Fruit fly (Drosophila melanogaster) whole organism, embryonic: ENCODE results near the gene Hs6st.

Experiments
- Atf6 ChIP-seq: fragments of 200-800 bp; sonication (Bioruptor generic); IDR thresholded peaks from 2 replicates; pipeline ENCODE4 v1.3.6; 2022; ENCODE audit warnings: missing biosample characterization, missing genetic modification characterization
- Awh ChIP-seq: fragments of 200-800 bp; sonication (Bioruptor generic); IDR thresholded peaks from 2 replicates; pipeline ENCODE4, ENCODE4 v1.3.6; 2022; ENCODE audit warnings: missing biosample characterization, missing genetic modification characterization
- CG10209 ChIP-seq: fragments of 200-800 bp; sonication (Bioruptor generic); optimal IDR thresholded peaks from 3 replicates; lab custom pipeline; 2017; ENCODE audit warnings: missing biosample characterization, mild to moderate bottlenecking, missing genetic modification characterization, missing genetic modification reagents
- CG10979 ChIP-seq: fragments of 200-800 bp; sonication (Bioruptor generic); optimal IDR thresholded peaks from 2 replicates; lab custom pipeline; 2018; ENCODE audit warnings: missing biosample characterization, mild to moderate bottlenecking, missing genetic modification characterization, moderate library complexity
- CG11398 ChIP-seq: fragments of 200-800 bp; sonication (Bioruptor generic); optimal IDR thresholded peaks from 2 replicates; lab custom pipeline; 2016; ENCODE audit warnings: missing biosample characterization, missing genetic modification characterization
- CG11504 ChIP-seq: fragments of 200-800 bp; sonication (Bioruptor generic); optimal IDR thresholded peaks from 3 replicates; lab custom pipeline; 2019; ENCODE audit warnings: missing biosample characterization, mild to moderate bottlenecking, missing genetic modification characterization, moderate library complexity
- CG12942 ChIP-seq: fragments of 200-800 bp; sonication (Bioruptor generic); optimal IDR thresholded peaks from 3 replicates; lab custom pipeline; 2016; ENCODE audit warnings: missing biosample characterization, missing genetic modification characterization
- CG17568 ChIP-seq: fragments of 200-800 bp; sonication (Bioruptor generic); optimal IDR thresholded peaks from 2 replicates; lab custom pipeline; 2018; ENCODE audit warnings: missing biosample characterization, mild to moderate bottlenecking, missing genetic modification characterization, moderate library complexity
- CG18011 ChIP-seq: fragments of 200-800 bp; sonication (Bioruptor generic); optimal IDR thresholded peaks from 2 replicates; lab custom pipeline; 2017; ENCODE audit warnings: missing biosample characterization, missing genetic modification characterization, mild to moderate bottlenecking, moderate library complexity, missing genotype
- CG18619 ChIP-seq: fragments of 200-800 bp; sonication (Bioruptor generic); optimal IDR thresholded peaks from 3 replicates; lab custom pipeline; 2017; ENCODE audit warnings: missing biosample characterization, mild to moderate bottlenecking, missing genetic modification characterization
- CG2875 ChIP-seq: fragments of 200-800 bp; sonication (Bioruptor generic); optimal IDR thresholded peaks from 2 replicates; lab custom pipeline; 2017; ENCODE audit warnings: missing biosample characterization, mild to moderate bottlenecking, missing genetic modification characterization, missing genetic modification reagents
- CG30020 ChIP-seq: fragments of 200-800 bp; optimal IDR thresholded peaks from 2 replicates; lab custom pipeline; 2019; ENCODE audit warnings: missing biosample characterization, mild to moderate bottlenecking, missing genetic modification characterization, moderate library complexity
- CG32532 ChIP-seq: fragments of 200-800 bp; sonication (Bioruptor generic); IDR thresholded peaks from 2 replicates; pipeline ENCODE4 v1.3.6; 2022; ENCODE audit warnings: missing biosample characterization, missing genetic modification characterization
- CG34422 ChIP-seq: fragments of 200-800 bp; sonication (Bioruptor generic); IDR thresholded peaks from 3 replicates; pipeline ENCODE4 v1.3.6; 2022; ENCODE audit warnings: missing biosample characterization, missing genetic modification characterization
- CG4282 ChIP-seq: fragments of 200-800 bp; sonication (Bioruptor generic); optimal IDR thresholded peaks from 2 replicates; lab custom pipeline; 2016; ENCODE audit warnings: missing biosample characterization, missing genetic modification characterization
- CG6654 ChIP-seq: fragments of 200-800 bp; sonication (Bioruptor generic); optimal IDR thresholded peaks from 2 replicates; lab custom pipeline; 2017; ENCODE audit warnings: missing biosample characterization, mild to moderate bottlenecking, missing genetic modification characterization
- CG7372 ChIP-seq: fragments of 200-800 bp; sonication (Bioruptor generic); IDR thresholded peaks from 2 replicates; pipeline ENCODE4 v1.3.6; 2022; ENCODE audit warnings: missing biosample characterization, missing genetic modification characterization
- CG7963 ChIP-seq: fragments of 200-800 bp; sonication (Bioruptor generic); IDR thresholded peaks from 3 replicates; pipeline ENCODE4 v1.3.6; 2022; ENCODE audit warnings: missing biosample characterization, missing genetic modification characterization; ENCODE audit not compliant: partially characterized antibody
- CG9817 ChIP-seq: fragments of 200-800 bp; sonication (Bioruptor generic); optimal IDR thresholded peaks from 2 replicates; lab custom pipeline; 2018; ENCODE audit warnings: missing biosample characterization, mild to moderate bottlenecking, missing genetic modification characterization, moderate library complexity
- CHES-1-like ChIP-seq: fragments of 200-800 bp; sonication (Bioruptor generic); optimal IDR thresholded peaks from 2 replicates; lab custom pipeline; 2016; ENCODE audit warnings: missing biosample characterization, missing genetic modification characterization
- CTCF ChIP-seq: fragments of 200-800 bp; sonication (Bioruptor generic); optimal IDR thresholded peaks from 2 replicates; lab custom pipeline; 2017; ENCODE audit warnings: missing biosample characterization, mild to moderate bottlenecking, missing genetic modification characterization, moderate library complexity
- Chrac-16 ChIP-seq: fragments of 200-800 bp; sonication (Bioruptor generic); optimal IDR thresholded peaks from 3 replicates; lab custom pipeline; 2016; ENCODE audit warnings: missing biosample characterization, missing genetic modification characterization
- Dbx ChIP-seq: fragments of 200-800 bp; sonication (Bioruptor generic); IDR thresholded peaks from 3 replicates; pipeline ENCODE4 v1.3.6; 2022; ENCODE audit warnings: missing biosample characterization, missing genetic modification characterization
- Doc3 ChIP-seq: fragments of 200-800 bp; sonication (Bioruptor generic); IDR thresholded peaks from 3 replicates; pipeline ENCODE4 v1.3.6; 2022; ENCODE audit warnings: missing biosample characterization, missing genetic modification characterization; ENCODE audit not compliant: partially characterized antibody
- Fer1 ChIP-seq: fragments of 200-800 bp; sonication (Bioruptor generic); optimal IDR thresholded peaks from 2 replicates; lab custom pipeline; 2017; ENCODE audit warnings: missing biosample characterization, mild to moderate bottlenecking, missing genetic modification characterization
- Fer3 ChIP-seq: fragments of 200-800 bp; sonication (Bioruptor generic); optimal IDR thresholded peaks from 2 replicates; lab custom pipeline; 2018; ENCODE audit warnings: missing biosample characterization, mild to moderate bottlenecking, missing genetic modification characterization, moderate library complexity
- HmgD ChIP-seq: fragments of 200-800 bp; sonication (Bioruptor generic); optimal IDR thresholded peaks from 3 replicates; lab custom pipeline; 2016; ENCODE audit warnings: missing biosample characterization, missing genetic modification characterization
- Hr3 ChIP-seq: fragments of 200-800 bp; sonication (Bioruptor generic); optimal IDR thresholded peaks from 3 replicates; lab custom pipeline; 2016; ENCODE audit warnings: missing biosample characterization, missing genetic modification characterization
- Hr78 ChIP-seq, 2 experiments: fragments of 200-800 bp in 1 of 2; fragments of >200 bp in 1 of 2; sonication (Bioruptor generic) in 1 of 2; optimal IDR thresholded peaks; 2 replicates each; lab custom pipeline; 2017 to 2019; ENCODE audit warnings: missing biosample characterization in 2 of 2, missing genetic modification characterization in 2 of 2, mild to moderate bottlenecking in 1 of 2, moderate library complexity in 1 of 2
- Max ChIP-seq: fragments of 200-800 bp; sonication (Bioruptor generic); optimal IDR thresholded peaks from 2 replicates; lab custom pipeline; 2016; ENCODE audit warnings: missing biosample characterization, mild to moderate bottlenecking, missing genetic modification characterization
- Med ChIP-seq: fragments of 200-800 bp; sonication (Bioruptor generic); peaks from one replicate; lab custom pipeline; 2016; ENCODE audit warnings: missing biosample characterization, missing genetic modification characterization, mild to moderate bottlenecking, inconsistent platforms, moderate library complexity
- Meics ChIP-seq: fragments of 200-800 bp; sonication (Bioruptor generic); optimal IDR thresholded peaks from 2 replicates; lab custom pipeline; 2017; ENCODE audit warnings: missing biosample characterization, mild to moderate bottlenecking, missing genetic modification characterization
- Myb ChIP-seq: fragments of 200-800 bp; sonication (Bioruptor generic); optimal IDR thresholded peaks from 2 replicates; lab custom pipeline; 2016; ENCODE audit warnings: missing biosample characterization, missing genetic modification characterization
- NFAT ChIP-seq: fragments of 200-800 bp; sonication (Bioruptor generic); IDR thresholded peaks from 2 replicates; pipeline ENCODE4 v1.3.6; 2022; ENCODE audit warnings: missing biosample characterization, missing genetic modification characterization
- YL-1 ChIP-seq: fragments of 200-800 bp; sonication (Bioruptor generic); optimal IDR thresholded peaks from 3 replicates; lab custom pipeline; 2017; ENCODE audit warnings: missing biosample characterization, mild to moderate bottlenecking, missing genetic modification characterization
- ash1 ChIP-seq: fragments of 200-800 bp; sonication (Bioruptor generic); optimal IDR thresholded peaks from 2 replicates; lab custom pipeline; 2018; ENCODE audit warnings: missing biosample characterization, mild to moderate bottlenecking, missing genetic modification characterization
- caup ChIP-seq: fragments of 200-800 bp; sonication (Bioruptor generic); optimal IDR thresholded peaks from 3 replicates; lab custom pipeline; 2017; ENCODE audit warnings: missing biosample characterization, mild to moderate bottlenecking, missing genetic modification characterization, moderate library complexity; ENCODE audit not compliant: severe bottlenecking
- dm ChIP-seq: fragments of 200-800 bp; sonication (Bioruptor generic); optimal IDR thresholded peaks from 3 replicates; lab custom pipeline; 2016; ENCODE audit warnings: missing biosample characterization, missing genetic modification characterization
- hkb ChIP-seq, 2 experiments: fragments of 200-800 bp in 1 of 2; fragments of >200 bp in 1 of 2; sonication (Bioruptor generic) in 1 of 2; IDR thresholded peaks in 1 of 2; optimal IDR thresholded peaks in 1 of 2; 2 replicates each; pipeline versions ENCODE4 v1.3.6 to Lab custom; 2017 to 2022; ENCODE audit warnings: missing biosample characterization in 1 of 2, missing genetic modification characterization in 1 of 2
- scrt ChIP-seq: fragments of 200-800 bp; sonication (Bioruptor generic); optimal IDR thresholded peaks from 2 replicates; lab custom pipeline; 2018; ENCODE audit warnings: missing biosample characterization, mild to moderate bottlenecking, missing genetic modification characterization, moderate library complexity
- sens-2 ChIP-seq: fragments of 200-800 bp; sonication (Bioruptor generic); IDR thresholded peaks from 2 replicates; pipeline ENCODE4 v1.3.6; 2022; ENCODE audit warnings: missing biosample characterization, missing genetic modification characterization
- tap ChIP-seq: fragments of 200-800 bp; optimal IDR thresholded peaks from 3 replicates; lab custom pipeline; 2019; ENCODE audit warnings: missing biosample characterization, mild to moderate bottlenecking, missing genetic modification characterization, moderate library complexity
- tio ChIP-seq: fragments of 200-800 bp; sonication (Bioruptor generic); optimal IDR thresholded peaks from 2 replicates; lab custom pipeline; 2017; ENCODE audit warnings: missing biosample characterization, missing genetic modification characterization, inconsistent platforms
- vvl ChIP-seq: fragments of 200-800 bp; sonication (Bioruptor generic); IDR thresholded peaks from 2 replicates; pipeline ENCODE4 v1.3.6; 2022; ENCODE audit warnings: missing biosample characterization, missing genetic modification characterization

The Hs6st gene

dm6 chr3R:19889603-19890187 lies 118.6 kb downstream of the Hs6st start (continued):
- TF ChIP-seq CG30020 (tag; lab: Kevin White, UChicago) (no peak), CG18619 (GFP tag; lab: Kevin White, UChicago) (peak; percentile 72), Fer1 (GFP tag; lab: Kevin White, UChicago) (peak; percentile 88), Meics (GFP tag; lab: Kevin White, UChicago) (peak; percentile 92)
- TF ChIP-seq, all 482 proteins: peak for 242

dm6 chr3R:19888156-19888784 lies 120.0 kb downstream of the Hs6st start, which contains the start of gene ninaE:
Gene ninaE (minus strand): TSS chr3R:19888206.
- peak; percentile 46 for TF ChIP-seq Med
- TF ChIP-seq CG32532 (GFP tag; lab: Robert Waterston, UW), result no peak
- peak; percentile 94 for TF ChIP-seq CG7372 (GFP tag; lab: Robert Waterston, UW)
- no peak for TF ChIP-seq tap (tag; lab: Kevin White, UChicago)
- peak; percentile 23 for TF ChIP-seq CG10979
- no peak for TF ChIP-seq vvl
- TF ChIP-seq NFAT (GFP tag; lab: Robert Waterston, UW), result no peak

- peak; percentile 30; the same call in 1 of the 3 replicates for TF ChIP-seq CG34422
- peak; percentile 21 for TF ChIP-seq Myb (GFP tag; lab: Kevin White, UChicago)
- peak; percentile 66; the same call in 1 of the 2 replicates for TF ChIP-seq Atf6
- peak; percentile 71 for TF ChIP-seq CG11504 (tag; lab: Kevin White, UChicago)
- no peak for TF ChIP-seq CG4282 (GFP tag; lab: Kevin White, UChicago)
- peak; percentile 46 for TF ChIP-seq caup (GFP tag; lab: Kevin White, UChicago)
- TF ChIP-seq Dbx (GFP tag; lab: Robert Waterston, UW), result peak; percentile 48; the same call in 1 of the 3 replicates
- no peak for TF ChIP-seq Max (GFP tag; lab: Kevin White, UChicago)
- TF ChIP-seq CG11398 (GFP tag; lab: Kevin White, UChicago), result no peak
- no peak for TF ChIP-seq sens-2 (GFP tag; lab: Robert Waterston, UW)
- no peak for TF ChIP-seq CG17568 (GFP tag; lab: Kevin White, UChicago)
- TF ChIP-seq CG7372 (GFP tag; lab: Robert Waterston, UW), result peak; percentile 55; the same call in 1 of the 2 replicates
- no peak for TF ChIP-seq tio (GFP tag; lab: Kevin White, UChicago)
- TF ChIP-seq Chrac-16, result no peak
- TF ChIP-seq scrt, result peak; percentile 58
- TF ChIP-seq Doc3 (GFP tag; lab: Robert Waterston, UW), result no peak
- TF ChIP-seq CG6654, result peak; percentile 13
- TF ChIP-seq CG18011 (GFP tag; lab: Kevin White, UChicago), result no peak
- TF ChIP-seq hkb (optimal IDR thresholded peaks at IDR 0.05; lab: Kevin White, UChicago), result no peak
- no peak for TF ChIP-seq hkb (GFP tag; IDR thresholded peaks at IDR 0.05; lab: Robert Waterston, UW)
- TF ChIP-seq CG10209 (GFP tag; lab: Kevin White, UChicago), result no peak
- no peak for TF ChIP-seq CG7963 (GFP tag; lab: Robert Waterston, UW)
- peak; percentile 47 for TF ChIP-seq CG9817 (tag; lab: Kevin White, UChicago)
- TF ChIP-seq Hr3 (GFP tag; lab: Kevin White, UChicago), result peak; percentile 23
- peak; percentile 12 for TF ChIP-seq dm (GFP tag; lab: Kevin White, UChicago)
- TF ChIP-seq Fer3 (tag; lab: Kevin White, UChicago), result peak; percentile 53
- TF ChIP-seq YL-1 (GFP tag; lab: Kevin White, UChicago), result no peak
- peak; percentile 61 for TF ChIP-seq CHES-1-like (GFP tag; lab: Kevin White, UChicago)
- TF ChIP-seq ash1 (GFP tag; lab: Kevin White, UChicago), result no peak
- TF ChIP-seq HmgD (GFP tag; lab: Kevin White, UChicago), result no peak
- no peak for TF ChIP-seq CG12942 (GFP tag; lab: Kevin White, UChicago)
- TF ChIP-seq Awh, result 0 out of 2 replicates have a peak, but pooled peaks have one; percentile 20
- peak; percentile 7 for TF ChIP-seq CG2875
- TF ChIP-seq CTCF (GFP tag; lab: Kevin White, UChicago), result no peak
- TF ChIP-seq Hr78 (GFP tag; optimal IDR thresholded peaks at IDR 0.05; lab: Kevin White, UChicago), result peak in 1 of 2 experiments; percentile 26
- TF ChIP-seq CG18619 (GFP tag; lab: Kevin White, UChicago), result peak; percentile 57
These were observed 127.8 kb downstream of the Hs6st start for dm6 chr3R:19880431-19880939.
